Worm (Caenorhabditis elegans) whole organism, young adult: ENCODE results near the gene mdt-20.
A peak's percentile ranks its signal among the peaks of the same experiment; 100 is the strongest.

ENCODE experiments used
- B0019.2 ChIP-seq: fragments of 200-800 bp; sonication (Bioruptor generic); conservative IDR thresholded peaks from 2 replicates; pipeline ENCODE4 v1.3.6; 2022; ENCODE audit warnings: missing genetic modification reagents, missing genetic modification characterization, missing compliant biosample characterization
- C17E4.6 ChIP-seq: fragments of 200-800 bp; sonication (Bioruptor generic); IDR thresholded peaks from 2 replicates; pipeline ENCODE4 v1.3.6; 2022; ENCODE audit warnings: missing genetic modification reagents, missing genetic modification characterization, missing compliant biosample characterization
- F10E7.11 ChIP-seq: sonication (generic microtip); optimal IDR thresholded peaks from 2 replicates; lab custom pipeline; 2017; ENCODE audit warnings: mild to moderate bottlenecking, missing genetic modification characterization, moderate library complexity, missing compliant biosample characterization
- F39B2.1 ChIP-seq: fragments of 200-800 bp; sonication (Bioruptor generic); IDR thresholded peaks from 2 replicates; pipeline ENCODE4 v1.3.6; 2022; ENCODE audit warnings: missing genetic modification reagents, missing genetic modification characterization, missing compliant biosample characterization
- F52B5.7 ChIP-seq: sonication (generic microtip); optimal IDR thresholded peaks from 2 replicates; lab custom pipeline; 2016; ENCODE audit warnings: mild to moderate bottlenecking, missing genetic modification characterization, missing compliant biosample characterization
- F57A8.1 ChIP-seq: fragments of 200-800 bp; sonication (Bioruptor generic); optimal IDR thresholded peaks from 2 replicates; lab custom pipeline; 2018; ENCODE audit warnings: mild to moderate bottlenecking, missing genetic modification characterization, moderate library complexity, missing compliant biosample characterization
- F57C9.4 ChIP-seq: sonication (generic microtip); optimal IDR thresholded peaks from 2 replicates; lab custom pipeline; 2017; ENCODE audit warnings: mild to moderate bottlenecking, missing genetic modification characterization, missing compliant biosample characterization
- T26A5.8 ChIP-seq: sonication (generic microtip); optimal IDR thresholded peaks from 2 replicates; lab custom pipeline; 2016; ENCODE audit warnings: missing genetic modification characterization, missing compliant biosample characterization
- Y56A3A.18 ChIP-seq: fragments of 200-800 bp; sonication (Bioruptor generic); IDR thresholded peaks from 2 replicates; pipeline ENCODE4 v1.3.6; 2022; ENCODE audit warnings: missing genetic modification reagents, missing genetic modification characterization, missing compliant biosample characterization
- Y67H2A.10 ChIP-seq: fragments of 200-800 bp; sonication (Bioruptor generic); conservative IDR thresholded peaks from 2 replicates; pipeline ENCODE4 v1.3.6; 2022; ENCODE audit warnings: missing genetic modification reagents, missing genetic modification characterization, missing compliant biosample characterization
- aptf-2 ChIP-seq: fragments of 200-800 bp; sonication (Bioruptor generic); conservative IDR thresholded peaks from 2 replicates; pipeline ENCODE4 v1.3.6; 2022; ENCODE audit warnings: missing genetic modification reagents, missing genetic modification characterization, missing compliant biosample characterization
- attf-3 ChIP-seq: fragments of 200-800 bp; sonication (Bioruptor generic); conservative IDR thresholded peaks from 2 replicates; pipeline ENCODE4 v1.3.6; 2022; ENCODE audit warnings: missing genetic modification reagents, missing genetic modification characterization, missing compliant biosample characterization
- attf-6 ChIP-seq: fragments of 200-800 bp; sonication (Bioruptor generic); IDR thresholded peaks from 2 replicates; pipeline ENCODE4 v1.3.6; 2022; ENCODE audit warnings: missing genetic modification reagents, missing genetic modification characterization, missing compliant biosample characterization
- bed-2 ChIP-seq: fragments of 200-800 bp; sonication (Bioruptor generic); IDR thresholded peaks from 2 replicates; pipeline ENCODE4 v1.3.6; 2022; ENCODE audit warnings: missing genetic modification reagents, missing genetic modification characterization, missing compliant biosample characterization
- cebp-1 ChIP-seq, 2 experiments: fragments of 200-800 bp in 1 of 2; sonication (Bioruptor generic) in 1 of 2; sonication (generic microtip) in 1 of 2; IDR thresholded peaks in 1 of 2; optimal IDR thresholded peaks in 1 of 2; 2 replicates each; pipeline versions ENCODE4 v1.3.6 to Lab custom; 2017 to 2022; ENCODE audit warnings: missing compliant biosample characterization in 2 of 2, missing genetic modification characterization in 2 of 2, mild to moderate bottlenecking in 1 of 2, missing genetic modification reagents in 1 of 2, moderate library complexity in 1 of 2
- cebp-2 ChIP-seq: fragments of 200-800 bp; sonication (Bioruptor generic); IDR thresholded peaks from 2 replicates; pipeline ENCODE4 v1.3.6; 2022; ENCODE audit warnings: missing genetic modification characterization, missing compliant biosample characterization
- dpl-1 ChIP-seq: fragments of 150-350 bp; optimal IDR thresholded peaks from 2 replicates; lab custom pipeline; 2014; ENCODE audit warnings: missing biosample characterization, missing genetic modification reagents, missing genetic modification characterization
- efl-1 ChIP-seq: fragments of 150-350 bp; optimal IDR thresholded peaks from 2 replicates; lab custom pipeline; 2014; ENCODE audit warnings: missing biosample characterization, missing genetic modification reagents, missing genetic modification characterization
- egl-18 ChIP-seq: fragments of 200-800 bp; sonication (Bioruptor generic); IDR thresholded peaks from 2 replicates; pipeline ENCODE4 v1.3.6; 2022; ENCODE audit warnings: missing genetic modification reagents, missing genetic modification characterization, missing compliant biosample characterization
- ekl-4 ChIP-seq: fragments of 200-800 bp; sonication (Bioruptor generic); IDR thresholded peaks from 2 replicates; pipeline ENCODE4 v1.3.6; 2022; ENCODE audit warnings: missing genetic modification reagents, missing genetic modification characterization, missing compliant biosample characterization
- him-1 ChIP-seq: sonication (generic microtip); optimal IDR thresholded peaks from 2 replicates; lab custom pipeline; 2016; ENCODE audit warnings: missing genotype, missing genetic modification reagents, missing genetic modification characterization, missing compliant biosample characterization
- hsf-1 ChIP-seq: fragments of 200-800 bp; sonication (Bioruptor generic); IDR thresholded peaks from 2 replicates; pipeline ENCODE4 v1.3.6; 2022; ENCODE audit warnings: missing genetic modification reagents, missing genetic modification characterization, missing compliant biosample characterization
- lin-54 ChIP-seq: fragments of 200-800 bp; sonication (Bioruptor generic); optimal IDR thresholded peaks from 2 replicates; lab custom pipeline; 2018; ENCODE audit warnings: mild to moderate bottlenecking, missing genetic modification characterization, missing compliant biosample characterization
- lsl-1 ChIP-seq: fragments of 200-800 bp; sonication (Bioruptor generic); optimal IDR thresholded peaks from 2 replicates; lab custom pipeline; 2018; ENCODE audit warnings: mild to moderate bottlenecking, missing genetic modification characterization, moderate library complexity, missing compliant biosample characterization
- madf-3 ChIP-seq: fragments of 200-800 bp; sonication (Bioruptor generic); IDR thresholded peaks from 2 replicates; pipeline ENCODE4 v1.3.6; 2022; ENCODE audit warnings: missing genetic modification reagents, missing genetic modification characterization, missing compliant biosample characterization
- madf-6 ChIP-seq: fragments of 200-800 bp; sonication (Bioruptor generic); IDR thresholded peaks from 2 replicates; pipeline ENCODE4 v1.3.6; 2022; ENCODE audit warnings: missing genetic modification reagents, missing genetic modification characterization, missing compliant biosample characterization
- mxl-1 ChIP-seq: sonication (generic microtip); optimal IDR thresholded peaks from 2 replicates; lab custom pipeline; 2016; ENCODE audit warnings: missing genetic modification characterization, missing compliant biosample characterization
- nfya-1 ChIP-seq: sonication (generic microtip); optimal IDR thresholded peaks from 2 replicates; lab custom pipeline; 2017; ENCODE audit warnings: antibody characterized with exemption, missing compliant biosample characterization, missing genetic modification characterization, borderline replicate concordance; ENCODE audit not compliant: insufficient read depth
- nhr-179 ChIP-seq: sonication (generic microtip); optimal IDR thresholded peaks from 2 replicates; lab custom pipeline; 2016; ENCODE audit warnings: mild to moderate bottlenecking, missing genetic modification characterization, missing compliant biosample characterization
- pbrm-1 ChIP-seq: fragments of 200-800 bp; sonication (Bioruptor generic); IDR thresholded peaks from 2 replicates; pipeline ENCODE4 v1.3.6; 2022; ENCODE audit warnings: missing genetic modification reagents, missing genetic modification characterization, missing compliant biosample characterization
- rec-8 ChIP-seq, 2 experiments: sonication (generic microtip); optimal IDR thresholded peaks; 2 replicates each; lab custom pipeline; 2016; ENCODE audit warnings: mild to moderate bottlenecking in 2 of 2, missing genetic modification characterization in 2 of 2, missing genetic modification reagents in 2 of 2, missing genotype in 2 of 2, missing biosample characterization in 1 of 2, missing compliant biosample characterization in 1 of 2, moderate library complexity in 1 of 2
- sdz-38 ChIP-seq: sonication (generic microtip); optimal IDR thresholded peaks from 2 replicates; lab custom pipeline; 2016; ENCODE audit warnings: missing genotype, missing genetic modification characterization, missing compliant biosample characterization
- snpc-4 ChIP-seq, 5 experiments: fragments of 150-350 bp in 1 of 5; sonication (generic microtip) in 4 of 5; optimal IDR thresholded peaks; 2 replicates each; lab custom pipeline; 2014 to 2018; ENCODE audit warnings: missing genetic modification characterization in 5 of 5, missing biosample characterization in 3 of 5, antibody characterized with exemption in 2 of 5, mild to moderate bottlenecking in 2 of 5, missing compliant biosample characterization in 2 of 5, missing genotype in 2 of 5, moderate library complexity in 2 of 5, missing genetic modification reagents in 1 of 5
- tbx-9 ChIP-seq: sonication (generic microtip); optimal IDR thresholded peaks from 2 replicates; lab custom pipeline; 2016; ENCODE audit warnings: borderline replicate concordance, missing genetic modification characterization, inconsistent platforms, missing compliant biosample characterization
- tlf-1 ChIP-seq: fragments of 200-800 bp; sonication (Bioruptor generic); optimal IDR thresholded peaks from 2 replicates; lab custom pipeline; 2018; ENCODE audit warnings: mild to moderate bottlenecking, missing genetic modification characterization, missing compliant biosample characterization
- xnd-1 ChIP-seq: sonication (generic microtip); optimal IDR thresholded peaks from 2 replicates; lab custom pipeline; 2016; ENCODE audit warnings: missing genotype, missing genetic modification reagents, missing genetic modification characterization, missing compliant biosample characterization
- ztf-22 ChIP-seq: fragments of 200-800 bp; sonication (Bioruptor generic); optimal IDR thresholded peaks from 2 replicates; lab custom pipeline; 2018; ENCODE audit warnings: mild to moderate bottlenecking, missing genetic modification characterization, moderate library complexity, missing compliant biosample characterization
- ztf-25 ChIP-seq: fragments of 200-800 bp; sonication (Bioruptor generic); IDR thresholded peaks from 2 replicates; pipeline ENCODE4 v1.3.6; 2022; ENCODE audit warnings: missing genetic modification reagents, missing genetic modification characterization, missing compliant biosample characterization
- ztf-26 ChIP-seq: sonication (generic microtip); optimal IDR thresholded peaks from 2 replicates; lab custom pipeline; 2017; ENCODE audit warnings: missing genetic modification characterization, missing compliant biosample characterization
- ztf-6 ChIP-seq: fragments of 200-800 bp; sonication (Bioruptor generic); IDR thresholded peaks from 2 replicates; pipeline ENCODE4 v1.3.6; 2022; ENCODE audit warnings: missing genetic modification reagents, missing genetic modification characterization, missing compliant biosample characterization

The mdt-20 gene

DNA sequence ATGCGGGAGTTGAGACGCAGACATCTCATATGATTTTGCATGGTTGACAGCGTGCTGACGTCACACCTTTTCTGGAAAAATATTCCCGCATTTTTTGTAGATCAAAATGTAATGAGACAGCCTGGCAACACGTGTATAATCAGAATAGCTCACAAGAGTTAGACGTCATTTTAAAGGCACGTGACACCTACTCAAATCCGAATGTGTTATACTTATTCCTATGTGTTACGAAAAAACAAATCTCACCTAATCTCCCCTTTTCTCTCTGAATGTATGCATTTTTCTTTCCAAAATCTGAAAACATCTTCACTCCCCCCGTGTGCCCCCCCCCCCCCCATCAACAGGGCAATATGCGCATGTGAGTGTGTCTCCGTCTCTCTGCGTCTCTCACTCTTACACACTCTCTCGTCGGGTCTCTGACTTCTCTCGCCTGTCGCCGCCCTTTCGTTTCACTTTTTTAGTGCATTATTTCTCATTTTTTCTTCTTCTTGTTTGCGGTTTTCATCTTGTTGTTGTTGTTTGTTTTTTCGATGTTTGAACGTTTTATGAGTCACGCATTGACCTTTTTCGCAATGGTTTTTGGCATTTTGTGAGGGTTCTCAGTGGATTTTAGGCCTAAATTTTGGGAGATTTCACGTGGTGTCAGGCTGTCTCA, 19.2 kb upstream of the mdt-20 start (continued):
- no peak for TF ChIP-seq ekl-4 (GFP tag; lab: Robert Waterston, UW)
- no peak for TF ChIP-seq nhr-179 (tag; lab: Kevin White, UChicago)
- no peak for TF ChIP-seq ztf-6 (GFP tag; lab: Robert Waterston, UW)
- TF ChIP-seq cebp-2, result no peak
- no peak for TF ChIP-seq tbx-9
- no peak for TF ChIP-seq F57A8.1 (GFP tag; lab: Kevin White, UChicago)
- no peak for TF ChIP-seq xnd-1 (tag; lab: Kevin White, UChicago)

- TF ChIP-seq F52B5.7 (tag; lab: Kevin White, UChicago), result no peak
- no peak for TF ChIP-seq madf-3 (GFP tag; lab: Robert Waterston, UW)
- TF ChIP-seq C17E4.6 (GFP tag; lab: Robert Waterston, UW), result no peak
- TF ChIP-seq nfya-1 (tag; lab: Kevin White, UChicago), result no peak
- TF ChIP-seq tbx-9, result no peak
- no peak for TF ChIP-seq him-1 (tag; lab: Kevin White, UChicago)
- no peak for TF ChIP-seq T26A5.8 (tag; lab: Kevin White, UChicago)
- TF ChIP-seq mxl-1 (tag; lab: Kevin White, UChicago), result no peak
- no peak for TF ChIP-seq lin-54 (GFP tag; lab: Kevin White, UChicago)
Observed at ce11 chrIV:1170408-1170807, 17.2 kb upstream of the mdt-20 start, which contains the start of gene cec-2. TSS of gene cec-2 (plus strand) at chrIV:1170708.

DNA sequence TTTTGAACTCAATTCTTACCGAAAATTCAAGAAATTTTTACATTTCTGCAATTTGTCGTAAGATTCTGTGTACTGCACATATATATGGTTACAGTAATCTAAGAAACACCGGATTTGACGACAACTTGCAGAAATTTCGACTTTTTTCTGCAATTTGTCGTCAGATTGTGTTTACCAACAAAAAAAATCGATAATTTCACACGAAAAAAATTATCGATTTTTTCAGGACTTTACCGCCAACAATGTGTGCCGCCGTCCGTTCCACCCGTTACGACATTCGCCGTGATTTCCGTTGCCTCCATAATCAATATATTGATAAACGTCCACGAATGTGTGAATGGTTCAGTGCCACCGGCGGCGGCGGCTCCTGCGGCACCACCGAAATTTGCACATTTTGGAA, 13.2 kb upstream of the mdt-20 start:
- peak; percentile 45 for TF ChIP-seq lsl-1 (GFP tag; lab: Kevin White, UChicago)
- no peak for TF ChIP-seq egl-18 (GFP tag; lab: Robert Waterston, UW)

DNA sequence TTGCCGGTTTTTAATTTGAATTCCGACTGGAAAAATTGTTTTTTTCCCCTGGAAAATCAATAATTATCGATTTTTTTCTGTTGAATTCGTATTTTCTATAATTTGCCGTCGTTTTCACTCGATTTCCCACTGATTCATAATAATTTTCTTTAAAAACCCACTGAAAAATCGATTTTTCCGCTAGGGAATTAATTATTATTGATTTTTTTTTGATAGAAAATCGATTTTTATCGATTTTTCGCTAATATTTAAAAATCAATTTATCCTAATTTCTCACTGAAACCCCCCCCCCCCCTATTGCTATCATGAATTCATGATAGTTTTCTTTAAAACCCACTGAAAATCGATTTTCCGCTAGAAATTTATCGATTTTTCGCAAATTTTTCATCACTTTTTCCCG, 11.0 kb upstream of the mdt-20 start:
- TF ChIP-seq attf-6 (GFP tag; lab: Robert Waterston, UW), result no peak
- TF ChIP-seq rec-8 (tag; optimal IDR thresholded peaks at IDR 0.05; lab: Kevin White, UChicago), result no peak
- TF ChIP-seq F10E7.11, result no peak
- TF ChIP-seq Y67H2A.10 (GFP tag; lab: Robert Waterston, UW), result no peak
- no peak for TF ChIP-seq pbrm-1 (GFP tag; lab: Robert Waterston, UW)
- TF ChIP-seq lsl-1 (GFP tag; lab: Kevin White, UChicago), result no peak
- TF ChIP-seq ztf-26 (tag; lab: Kevin White, UChicago), result no peak
- TF ChIP-seq tlf-1, result no peak
- TF ChIP-seq madf-6 (GFP tag; lab: Robert Waterston, UW), result no peak

- TF ChIP-seq madf-6 (GFP tag; lab: Robert Waterston, UW) (peak; percentile 59; the same call in 1 of the 2 replicates), dpl-1 (GFP tag; lab: Kevin White, UChicago) (peak; percentile 55), mxl-1 (tag; lab: Kevin White, UChicago) (no peak), B0019.2 (GFP tag; lab: Robert Waterston, UW) (0 out of 2 replicates have a peak, but pooled peaks have one; percentile 15), cebp-1 (GFP tag; IDR thresholded peaks at IDR 0.05; lab: Robert Waterston, UW) (no peak), cebp-1 (tag; optimal IDR thresholded peaks at IDR 0.05; lab: Kevin White, UChicago) (peak; percentile 20), lin-54 (GFP tag; lab: Kevin White, UChicago) (peak; percentile 82), efl-1 (GFP tag; lab: Kevin White, UChicago) (peak; percentile 69), ztf-22 (GFP tag; lab: Kevin White, UChicago) (no peak), attf-3 (GFP tag; lab: Robert Waterston, UW) (peak; percentile 97), hsf-1 (no peak), snpc-4 (GFP tag; optimal IDR thresholded peaks at IDR 0.05; lab: Kevin White, UChicago) (no peak), snpc-4 (tag; optimal IDR thresholded peaks at IDR 0.05; lab: Kevin White, UChicago) (peak in 1 of 4 experiments; percentile 42), aptf-2 (GFP tag; lab: Robert Waterston, UW) (no peak), bed-2 (GFP tag; lab: Robert Waterston, UW) (no peak), ztf-25 (GFP tag; lab: Robert Waterston, UW) (no peak), F57C9.4 (tag; lab: Kevin White, UChicago) (no peak), sdz-38 (tag; lab: Kevin White, UChicago) (no peak), Y56A3A.18 (GFP tag; lab: Robert Waterston, UW) (no peak), rec-8 (tag; optimal IDR thresholded peaks at IDR 0.05; lab: Kevin White, UChicago) (no peak), F39B2.1 (GFP tag; lab: Robert Waterston, UW) (no peak)
Observed at ce11 chrIV:1177683-1178082, 9.9 kb upstream of the mdt-20 start, which contains the start of gene Y104H12D.2. TSS of gene Y104H12D.2 (plus strand) at chrIV:1178022.
